Worm (Caenorhabditis elegans): ENCODE results near the gene oac-32.
"Not testable (repeated sequence)": the region's sequence is repeated elsewhere in the genome, so short reads cannot be mapped to it uniquely, and the experiment has no call there.

DNA sequence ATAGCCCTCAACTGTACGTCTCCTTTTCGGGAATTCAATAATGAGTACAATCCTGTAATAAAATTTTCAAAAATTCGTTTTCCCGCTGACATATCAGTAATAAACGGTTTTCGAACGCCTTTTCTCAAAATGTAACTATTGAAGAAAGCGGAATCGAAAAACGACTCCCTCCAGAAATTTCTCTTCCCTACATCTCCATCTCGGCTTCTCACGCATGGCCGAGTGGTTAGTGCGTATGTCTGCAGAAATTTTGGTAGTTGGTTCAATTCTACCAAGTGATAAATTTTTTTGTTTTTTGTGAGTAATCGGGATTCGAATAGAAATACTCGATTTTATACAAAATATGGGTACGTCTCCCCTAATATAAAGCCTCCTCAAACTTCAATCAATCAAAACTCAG, 15.6 kb upstream of the oac-32 start:
- TF ChIP-seq tbx-37 (GFP tag; conservative IDR thresholded peaks at IDR 0.05) = peak; percentile 91
- TF ChIP-seq ama-1 (optimal IDR thresholded peaks at IDR 0.05); F13C5.2 (tag; optimal IDR thresholded peaks at IDR 0.05); B0310.2 (tag; optimal IDR thresholded peaks at IDR 0.05); ceh-13 (GFP tag; optimal IDR thresholded peaks at IDR 0.05); hnd-1 (tag; optimal IDR thresholded peaks at IDR 0.05); tra-4 (tag; optimal IDR thresholded peaks at IDR 0.05): not testable (repeated sequence)
- peak; percentile 70 for TF ChIP-seq flt-1 (GFP tag; IDR thresholded peaks at IDR 0.05)
- TF ChIP-seq pes-1 (GFP tag; IDR thresholded peaks at IDR 0.05) = peak; percentile 82
- TF ChIP-seq tbx-11 (GFP tag; IDR thresholded peaks at IDR 0.05) = peak; percentile 82
- peak; percentile 71; the same call in 1 of the 2 replicates for TF ChIP-seq sea-1 (GFP tag; conservative IDR thresholded peaks at IDR 0.05)
